Fruit fly (Drosophila melanogaster) whole organism, pupa: ENCODE results near the gene Rev1.

Experiments
- CG10348 ChIP-seq: fragments of 200-800 bp; sonication (Bioruptor generic); IDR thresholded peaks from 2 replicates; pipeline ENCODE4 v1.3.6; 2022; ENCODE audit warnings: missing biosample characterization, missing genetic modification characterization
- CG12605 ChIP-seq: fragments of 200-800 bp; sonication (Bioruptor generic); IDR thresholded peaks from 2 replicates; pipeline ENCODE4 v1.3.6; 2022; ENCODE audit warnings: missing biosample characterization, missing genetic modification characterization
- CG13204 ChIP-seq: fragments of 200-800 bp; sonication (Bioruptor generic); optimal IDR thresholded peaks from 2 replicates; lab custom pipeline; 2018; ENCODE audit warnings: missing biosample characterization, mild to moderate bottlenecking, missing genetic modification characterization, moderate library complexity
- CG14655 ChIP-seq: fragments of 200-800 bp; sonication (Bioruptor generic); optimal IDR thresholded peaks from 3 replicates; lab custom pipeline; 2017; ENCODE audit warnings: mild to moderate bottlenecking, missing biosample characterization, missing genetic modification reagents, missing genetic modification characterization
- CG15710 ChIP-seq: fragments of 200-800 bp; sonication (Bioruptor generic); optimal IDR thresholded peaks from 2 replicates; lab custom pipeline; 2018; ENCODE audit warnings: missing biosample characterization, mild to moderate bottlenecking, missing genetic modification characterization, moderate library complexity
- CG17806 ChIP-seq: fragments of 200-800 bp; sonication (Bioruptor generic); optimal IDR thresholded peaks from 2 replicates; lab custom pipeline; 2018; ENCODE audit warnings: missing biosample characterization, mild to moderate bottlenecking, missing genetic modification characterization, moderate library complexity
- CG32121 ChIP-seq: fragments of 200-800 bp; sonication (Bioruptor generic); IDR thresholded peaks from 2 replicates; pipeline ENCODE4 v1.3.6; 2022; ENCODE audit warnings: missing biosample characterization, missing genetic modification characterization
- CG34367 ChIP-seq: fragments of 200-800 bp; sonication (Bioruptor generic); optimal IDR thresholded peaks from 2 replicates; lab custom pipeline; 2018; ENCODE audit warnings: missing biosample characterization, mild to moderate bottlenecking, missing genetic modification characterization
- CG4496 ChIP-seq: fragments of 200-800 bp; sonication (Bioruptor generic); IDR thresholded peaks from 3 replicates; pipeline ENCODE4 v1.3.6; 2022; ENCODE audit warnings: missing biosample characterization, missing genetic modification characterization
- CG8159 ChIP-seq: fragments of 200-800 bp; sonication (Bioruptor generic); optimal IDR thresholded peaks from 3 replicates; lab custom pipeline; 2018; ENCODE audit warnings: missing biosample characterization, mild to moderate bottlenecking, missing genetic modification characterization, moderate library complexity
- CG8301 ChIP-seq: fragments of 200-800 bp; sonication (Bioruptor generic); optimal IDR thresholded peaks from 2 replicates; lab custom pipeline; 2018; ENCODE audit warnings: missing biosample characterization, mild to moderate bottlenecking, missing genetic modification characterization
- CG9948 ChIP-seq: fragments of 200-800 bp; sonication (Bioruptor generic); optimal IDR thresholded peaks from 2 replicates; lab custom pipeline; 2018; ENCODE audit warnings: missing biosample characterization, mild to moderate bottlenecking, missing genetic modification characterization, moderate library complexity
- D1 ChIP-seq: fragments of 200-800 bp; sonication (Bioruptor generic); optimal IDR thresholded peaks from 2 replicates; lab custom pipeline; 2018; ENCODE audit warnings: missing biosample characterization, mild to moderate bottlenecking, missing genetic modification characterization, moderate library complexity
- EcR ChIP-seq: fragments of 200-800 bp; sonication (Bioruptor generic); optimal IDR thresholded peaks from 3 replicates; lab custom pipeline; 2019; ENCODE audit warnings: missing biosample characterization, missing genetic modification characterization, mild to moderate bottlenecking, moderate library complexity, missing genetic modification reagents
- Ets98B ChIP-seq: fragments of 200-800 bp; sonication (Bioruptor generic); IDR thresholded peaks from 2 replicates; pipeline ENCODE4 v1.3.6; 2022; ENCODE audit warnings: missing biosample characterization, missing genetic modification characterization
- Pif1A ChIP-seq: fragments of 200-800 bp; sonication (Bioruptor generic); optimal IDR thresholded peaks from 3 replicates; lab custom pipeline; 2016; ENCODE audit warnings: missing biosample characterization, missing genetic modification characterization
- Pif1B ChIP-seq: fragments of 200-800 bp; sonication (Bioruptor generic); optimal IDR thresholded peaks from 3 replicates; lab custom pipeline; 2016; ENCODE audit warnings: missing biosample characterization, missing genetic modification characterization
- Snoo ChIP-seq: fragments of 200-800 bp; sonication (Bioruptor generic); optimal IDR thresholded peaks from 3 replicates; lab custom pipeline; 2017; ENCODE audit warnings: missing biosample characterization, mild to moderate bottlenecking, missing genetic modification characterization, inconsistent platforms
- fd96Ca ChIP-seq: fragments of 200-800 bp; sonication (Bioruptor generic); IDR thresholded peaks from 3 replicates; pipeline ENCODE4 v1.3.6; 2022; ENCODE audit warnings: missing biosample characterization, missing genetic modification characterization
- gl ChIP-seq: fragments of 200-800 bp; sonication (Bioruptor generic); optimal IDR thresholded peaks from 2 replicates; lab custom pipeline; 2018; ENCODE audit warnings: missing biosample characterization, mild to moderate bottlenecking, missing genetic modification characterization
- rn ChIP-seq: fragments of 200-800 bp; sonication (Bioruptor generic); IDR thresholded peaks from 2 replicates; pipeline ENCODE4 v1.3.6; 2022; ENCODE audit warnings: missing biosample characterization, missing genetic modification characterization

Rev1 gene

dm6 chr3L:644111-644718 is 9.9 kb upstream of the Rev1 start:
- TF ChIP-seq CG9948 (tag; lab: Kevin White, UChicago) = peak; percentile 87
- TF ChIP-seq CG15710 (tag; lab: Kevin White, UChicago) = peak; percentile 81
- peak; percentile 53 for TF ChIP-seq CG13204
- TF ChIP-seq CG32121 (GFP tag; lab: Robert Waterston, UW) = peak; percentile 90
- TF ChIP-seq rn (GFP tag; lab: Robert Waterston, UW) = peak; percentile 86
- peak; percentile 88 for TF ChIP-seq CG17806 (tag; lab: Kevin White, UChicago)
- peak; percentile 18 for TF ChIP-seq D1 (tag; lab: Kevin White, UChicago)
- TF ChIP-seq EcR (GFP tag; lab: Kevin White, UChicago) = peak; percentile 10
- TF ChIP-seq CG8159 = peak; percentile 82
- TF ChIP-seq gl (tag; lab: Kevin White, UChicago) = peak; percentile 50
- peak; percentile 94 for TF ChIP-seq CG14655 (GFP tag; lab: Kevin White, UChicago)
- TF ChIP-seq CG8301 (tag; lab: Kevin White, UChicago) = peak; percentile 94
- TF ChIP-seq Pif1B (GFP tag; lab: Kevin White, UChicago) = peak; percentile 91
- peak; percentile 78 for TF ChIP-seq CG12605
- TF ChIP-seq CG34367 (tag; lab: Kevin White, UChicago) = peak; percentile 84
- peak; percentile 86 for TF ChIP-seq Snoo (tag; lab: Kevin White, UChicago)
- peak; percentile 96 for TF ChIP-seq fd96Ca (GFP tag; lab: Robert Waterston, UW)
- peak; percentile 51; the same call in 1 of the 2 replicates for TF ChIP-seq CG10348 (GFP tag; lab: Robert Waterston, UW)
- TF ChIP-seq Ets98B (GFP tag; lab: Robert Waterston, UW) = peak; percentile 96
- peak; percentile 96 for TF ChIP-seq CG4496 (GFP tag; lab: Robert Waterston, UW)
- TF ChIP-seq Pif1A (GFP tag; lab: Kevin White, UChicago) = peak; percentile 92

dm6 chr3L:645426-646036 is 8.6 kb upstream of the Rev1 start:
- TF ChIP-seq EcR (GFP tag; lab: Kevin White, UChicago) (peak; percentile 13), gl (tag; lab: Kevin White, UChicago) (no peak), CG9948 (tag; lab: Kevin White, UChicago) (no peak), Ets98B (GFP tag; lab: Robert Waterston, UW) (no peak), CG8159 (no peak)

- TF ChIP-seq Ets98B (GFP tag; lab: Robert Waterston, UW) = no peak
- no peak for TF ChIP-seq CG14655 (GFP tag; lab: Kevin White, UChicago)
- TF ChIP-seq CG9948 (tag; lab: Kevin White, UChicago) = no peak
- no peak for TF ChIP-seq CG17806 (tag; lab: Kevin White, UChicago)
- TF ChIP-seq CG15710 (tag; lab: Kevin White, UChicago) = no peak
- no peak for TF ChIP-seq CG32121 (GFP tag; lab: Robert Waterston, UW)
- no peak for TF ChIP-seq Pif1A (GFP tag; lab: Kevin White, UChicago)
- TF ChIP-seq CG12605 = no peak
- no peak for TF ChIP-seq EcR (GFP tag; lab: Kevin White, UChicago)
- TF ChIP-seq Pif1B (GFP tag; lab: Kevin White, UChicago) = no peak
- TF ChIP-seq CG8159 = no peak
- TF ChIP-seq CG8301 (tag; lab: Kevin White, UChicago) = no peak
- no peak for TF ChIP-seq CG4496 (GFP tag; lab: Robert Waterston, UW)
- TF ChIP-seq fd96Ca (GFP tag; lab: Robert Waterston, UW) = no peak
- no peak for TF ChIP-seq gl (tag; lab: Kevin White, UChicago)
- no peak for TF ChIP-seq CG34367 (tag; lab: Kevin White, UChicago)
- TF ChIP-seq Snoo (tag; lab: Kevin White, UChicago) = no peak
- no peak for TF ChIP-seq D1 (tag; lab: Kevin White, UChicago)
- no peak for TF ChIP-seq CG10348 (GFP tag; lab: Robert Waterston, UW)
Measured at dm6 chr3L:647529-647928, 6.6 kb upstream of the Rev1 start.

dm6 chr3L:648155-649024 is 5.8 kb upstream of the Rev1 start, which contains the start of gene Gale:
TSS of gene Gale (plus strand) at chr3L:648555.
- no peak for TF ChIP-seq fd96Ca (GFP tag; lab: Robert Waterston, UW)
- TF ChIP-seq EcR (GFP tag; lab: Kevin White, UChicago) = peak; percentile 95
- peak; percentile 49; the same call in 1 of the 2 replicates for TF ChIP-seq CG32121 (GFP tag; lab: Robert Waterston, UW)
- peak; percentile 42; the same call in 1 of the 2 replicates for TF ChIP-seq Ets98B (GFP tag; lab: Robert Waterston, UW)
- no peak; the same call in 1 of the 2 replicates for TF ChIP-seq CG12605
- peak; percentile 13 for TF ChIP-seq CG8159
- TF ChIP-seq CG13204 = no peak
